Worm (Caenorhabditis elegans) whole organism, early embryonic: ENCODE results near the gene lys-2.

Experiments
- B0310.2 ChIP-seq: sonication (generic microtip); optimal IDR thresholded peaks from 2 replicates; lab custom pipeline; 2016; ENCODE audit warnings: mild to moderate bottlenecking, missing genetic modification characterization, missing compliant biosample characterization
- F13C5.2 ChIP-seq: sonication (generic microtip); optimal IDR thresholded peaks from 2 replicates; lab custom pipeline; 2017; ENCODE audit warnings: mild to moderate bottlenecking, missing genetic modification characterization, inconsistent platforms, missing compliant biosample characterization
- aly-1 ChIP-seq: sonication (generic microtip); optimal IDR thresholded peaks from 2 replicates; lab custom pipeline; 2016; ENCODE audit warnings: missing genetic modification characterization, missing compliant biosample characterization
- ama-1 ChIP-seq: fragments of 150-350 bp; optimal IDR thresholded peaks from 2 replicates; lab custom pipeline; 2014
- ceh-13 ChIP-seq: fragments of 200-800 bp; sonication (Bioruptor generic); optimal IDR thresholded peaks from 2 replicates; lab custom pipeline; 2018; ENCODE audit warnings: mild to moderate bottlenecking, missing genetic modification characterization, missing compliant biosample characterization
- ceh-36 ChIP-seq: sonication (generic microtip); optimal IDR thresholded peaks from 2 replicates; lab custom pipeline; 2016; ENCODE audit warnings: missing genetic modification characterization, inconsistent platforms, missing compliant biosample characterization
- ets-7 ChIP-seq: sonication (generic microtip); optimal IDR thresholded peaks from 2 replicates; lab custom pipeline; 2016; ENCODE audit warnings: missing genotype, missing genetic modification characterization, missing compliant biosample characterization
- flt-1 ChIP-seq: fragments of 200-800 bp; sonication (Bioruptor generic); IDR thresholded peaks from 2 replicates; pipeline ENCODE4 v1.3.6; 2022; ENCODE audit warnings: missing genetic modification characterization, missing compliant biosample characterization
- hmbx-1 ChIP-seq: sonication (generic microtip); optimal IDR thresholded peaks from 2 replicates; lab custom pipeline; 2016; ENCODE audit warnings: mild to moderate bottlenecking, missing genetic modification characterization, missing compliant biosample characterization
- hmg-4 ChIP-seq: fragments of 200-800 bp; sonication (Bioruptor generic); optimal IDR thresholded peaks from 2 replicates; lab custom pipeline; 2018; ENCODE audit warnings: mild to moderate bottlenecking, missing genetic modification characterization, missing compliant biosample characterization
- hnd-1 ChIP-seq: sonication (generic microtip); optimal IDR thresholded peaks from 2 replicates; lab custom pipeline; 2016; ENCODE audit warnings: missing genetic modification characterization, missing compliant biosample characterization
- pes-1 ChIP-seq: fragments of 200-800 bp; sonication (Bioruptor generic); IDR thresholded peaks from 2 replicates; pipeline ENCODE4 v1.3.6; 2022; ENCODE audit warnings: missing genetic modification reagents, missing genetic modification characterization, missing compliant biosample characterization
- scrt-1 ChIP-seq: fragments of 200-800 bp; sonication (Bioruptor generic); IDR thresholded peaks from 2 replicates; pipeline ENCODE4 v1.3.6; 2022; ENCODE audit warnings: missing genetic modification characterization, missing compliant biosample characterization
- sea-1 ChIP-seq: fragments of 200-800 bp; sonication (Bioruptor generic); conservative IDR thresholded peaks from 2 replicates; pipeline ENCODE4 v1.3.6; 2022; ENCODE audit warnings: missing genetic modification characterization, missing compliant biosample characterization
- tbx-11 ChIP-seq: fragments of 200-800 bp; sonication (Bioruptor generic); IDR thresholded peaks from 2 replicates; pipeline ENCODE4 v1.3.6; 2022; ENCODE audit warnings: missing genetic modification characterization, missing compliant biosample characterization
- tbx-37 ChIP-seq: fragments of 200-800 bp; sonication (Bioruptor generic); conservative IDR thresholded peaks from 2 replicates; pipeline ENCODE4 v1.3.6; 2022; ENCODE audit warnings: missing genetic modification reagents, missing genetic modification characterization, missing compliant biosample characterization
- tra-4 ChIP-seq: sonication (generic microtip); optimal IDR thresholded peaks from 2 replicates; lab custom pipeline; 2017; ENCODE audit warnings: missing genetic modification characterization, missing compliant biosample characterization

The lys-2 gene

ce11 chrV:10313953-10314352 is 32.7 kb upstream of the lys-2 start, which contains the start of gene gcy-6:
gcy-6 (minus strand) TSS chrV:10314053.
- no peak for TF ChIP-seq hnd-1 (tag; lab: Kevin White, UChicago)
- no peak for TF ChIP-seq ceh-13 (GFP tag; lab: Kevin White, UChicago)
- TF ChIP-seq ama-1 (lab: Kevin White, UChicago) = no peak
- TF ChIP-seq hmbx-1 (tag; lab: Kevin White, UChicago) = no peak
- no peak for TF ChIP-seq sea-1 (GFP tag; lab: Robert Waterston, UW)
- TF ChIP-seq B0310.2 (tag; lab: Kevin White, UChicago) = no peak
- TF ChIP-seq hmg-4 (GFP tag; lab: Kevin White, UChicago) = no peak
- TF ChIP-seq tra-4 = no peak
- no peak for TF ChIP-seq tbx-37 (GFP tag; lab: Robert Waterston, UW)
- no peak for TF ChIP-seq ets-7 (tag; lab: Kevin White, UChicago)
- TF ChIP-seq scrt-1 (GFP tag; lab: Robert Waterston, UW) = no peak
- TF ChIP-seq aly-1 (tag; lab: Kevin White, UChicago) = no peak
- TF ChIP-seq tbx-11 = no peak
- no peak for TF ChIP-seq flt-1 (GFP tag; lab: Robert Waterston, UW)
- no peak for TF ChIP-seq pes-1 (GFP tag; lab: Robert Waterston, UW)
- TF ChIP-seq F13C5.2 (tag; lab: Kevin White, UChicago) = no peak
- TF ChIP-seq ceh-36 = no peak

ce11 chrV:10307283-10307682 is 26.0 kb upstream of the lys-2 start, which contains the start of gene che-12:
che-12 (minus strand) TSS chrV:10307383.
- no peak for TF ChIP-seq hnd-1 (tag; lab: Kevin White, UChicago)
- TF ChIP-seq ceh-36 = no peak
- TF ChIP-seq ets-7 (tag; lab: Kevin White, UChicago) = no peak
- TF ChIP-seq aly-1 (tag; lab: Kevin White, UChicago) = no peak
- TF ChIP-seq flt-1 (GFP tag; lab: Robert Waterston, UW) = no peak
- TF ChIP-seq F13C5.2 (tag; lab: Kevin White, UChicago) = no peak
- TF ChIP-seq hmbx-1 (tag; lab: Kevin White, UChicago) = no peak
- no peak for TF ChIP-seq pes-1 (GFP tag; lab: Robert Waterston, UW)
- no peak for TF ChIP-seq ama-1 (lab: Kevin White, UChicago)
- no peak for TF ChIP-seq B0310.2 (tag; lab: Kevin White, UChicago)
- TF ChIP-seq tbx-37 (GFP tag; lab: Robert Waterston, UW) = no peak
- TF ChIP-seq ceh-13 (GFP tag; lab: Kevin White, UChicago) = no peak
- no peak for TF ChIP-seq hmg-4 (GFP tag; lab: Kevin White, UChicago)
- TF ChIP-seq sea-1 (GFP tag; lab: Robert Waterston, UW) = no peak
- no peak for TF ChIP-seq tbx-11
- no peak for TF ChIP-seq scrt-1 (GFP tag; lab: Robert Waterston, UW)
- TF ChIP-seq tra-4 = no peak

DNA sequence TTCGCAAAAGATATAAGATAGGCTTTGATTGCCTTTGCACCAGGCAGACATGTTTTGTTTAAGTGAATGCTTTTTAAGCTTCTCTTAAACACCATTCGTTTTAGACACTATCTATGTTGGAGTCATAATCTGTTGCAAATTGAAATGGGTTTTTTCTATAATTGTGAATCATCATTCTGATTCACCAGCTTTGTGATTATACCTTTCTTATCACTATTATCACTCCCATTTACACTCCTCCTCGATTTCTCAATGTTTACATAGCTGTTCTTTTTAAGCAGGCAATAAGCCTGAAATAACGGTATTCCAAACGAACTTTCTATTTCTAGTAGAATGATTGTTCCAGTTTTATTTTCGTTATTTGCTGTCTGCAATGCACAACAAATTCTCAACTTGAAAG is 15.8 kb upstream of the lys-2 start, which contains the start of gene B0024.4:
Gene B0024.4 (plus strand): TSS at position 301 of the 400 bp plus-strand sequence.
- TF ChIP-seq sea-1 (GFP tag; lab: Robert Waterston, UW) = no peak
- TF ChIP-seq aly-1 (tag; lab: Kevin White, UChicago) = no peak
- no peak for TF ChIP-seq B0310.2 (tag; lab: Kevin White, UChicago)
- no peak for TF ChIP-seq ama-1 (lab: Kevin White, UChicago)
- TF ChIP-seq tbx-37 (GFP tag; lab: Robert Waterston, UW) = no peak
- no peak for TF ChIP-seq flt-1 (GFP tag; lab: Robert Waterston, UW)
- TF ChIP-seq ceh-13 (GFP tag; lab: Kevin White, UChicago) = no peak
- no peak for TF ChIP-seq hmg-4 (GFP tag; lab: Kevin White, UChicago)
- no peak for TF ChIP-seq tra-4
- TF ChIP-seq tbx-11 = no peak
- no peak for TF ChIP-seq pes-1 (GFP tag; lab: Robert Waterston, UW)
- no peak for TF ChIP-seq scrt-1 (GFP tag; lab: Robert Waterston, UW)
- no peak for TF ChIP-seq ets-7 (tag; lab: Kevin White, UChicago)
- no peak for TF ChIP-seq F13C5.2 (tag; lab: Kevin White, UChicago)
- no peak for TF ChIP-seq hnd-1 (tag; lab: Kevin White, UChicago)
- TF ChIP-seq hmbx-1 (tag; lab: Kevin White, UChicago) = no peak
- TF ChIP-seq ceh-36 = no peak

ce11 chrV:10294549-10294948 is 13.3 kb upstream of the lys-2 start, which contains the start of gene col-150:
col-150 (minus strand) TSS chrV:10294649.
- TF ChIP-seq ama-1 (lab: Kevin White, UChicago) = no peak
- no peak for TF ChIP-seq B0310.2 (tag; lab: Kevin White, UChicago)

DNA sequence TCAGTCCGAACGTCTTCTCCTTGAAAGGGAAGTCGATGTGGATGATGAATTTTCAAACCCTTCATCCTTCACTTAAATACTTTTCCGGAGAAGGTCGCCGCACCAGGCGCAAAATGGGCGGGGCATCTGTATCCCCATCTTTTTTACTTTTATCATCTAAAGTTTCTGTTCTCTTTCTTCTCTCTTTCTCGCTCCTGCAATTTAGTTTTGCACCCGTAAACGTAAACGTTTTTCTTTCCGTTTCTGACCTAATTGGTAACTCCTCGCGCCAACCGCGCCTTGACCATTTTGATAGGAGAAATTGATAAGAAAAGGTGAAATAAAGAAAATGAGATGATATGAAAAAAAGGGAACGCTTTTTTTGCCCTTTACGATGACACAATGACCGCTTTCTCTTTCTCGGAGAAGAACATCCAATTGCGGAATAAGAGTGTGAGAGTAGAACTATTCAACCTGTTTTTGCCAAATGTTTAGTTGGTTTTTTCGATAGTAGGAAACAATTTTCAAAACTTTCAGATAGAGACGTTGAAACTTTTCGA is 11.6 kb upstream of the lys-2 start, which contains the start of gene col-149:
Gene col-149 (minus strand): TSS at position 51 of the 539 bp plus-strand sequence.
- TF ChIP-seq ceh-13 (GFP tag; lab: Kevin White, UChicago) (no peak), F13C5.2 (tag; lab: Kevin White, UChicago) (no peak), ceh-36 (no peak), hmg-4 (GFP tag; lab: Kevin White, UChicago) (no peak), ama-1 (lab: Kevin White, UChicago) (no peak), tra-4 (no peak), scrt-1 (GFP tag; lab: Robert Waterston, UW) (no peak), sea-1 (GFP tag; lab: Robert Waterston, UW) (no peak), ets-7 (tag; lab: Kevin White, UChicago) (no peak), tbx-11 (no peak), hnd-1 (tag; lab: Kevin White, UChicago) (no peak), flt-1 (GFP tag; lab: Robert Waterston, UW) (no peak), aly-1 (tag; lab: Kevin White, UChicago) (no peak), pes-1 (GFP tag; lab: Robert Waterston, UW) (no peak), tbx-37 (GFP tag; lab: Robert Waterston, UW) (no peak), hmbx-1 (tag; lab: Kevin White, UChicago) (no peak), B0310.2 (tag; lab: Kevin White, UChicago) (no peak)

ce11 chrV:10291848-10292247 is 10.6 kb upstream of the lys-2 start:
- TF ChIP-seq aly-1 (tag; lab: Kevin White, UChicago) (no peak), tra-4 (no peak), sea-1 (GFP tag; lab: Robert Waterston, UW) (no peak), scrt-1 (GFP tag; lab: Robert Waterston, UW) (no peak), hnd-1 (tag; lab: Kevin White, UChicago) (no peak), B0310.2 (tag; lab: Kevin White, UChicago) (no peak), tbx-11 (no peak), ceh-13 (GFP tag; lab: Kevin White, UChicago) (no peak), tbx-37 (GFP tag; lab: Robert Waterston, UW) (no peak)
